Worm (Caenorhabditis elegans): ENCODE measurements around the gene F53E4.1.
A peak's percentile ranks its signal among the peaks of the same experiment; 100 is the strongest.

F53E4.1 gene

DNA sequence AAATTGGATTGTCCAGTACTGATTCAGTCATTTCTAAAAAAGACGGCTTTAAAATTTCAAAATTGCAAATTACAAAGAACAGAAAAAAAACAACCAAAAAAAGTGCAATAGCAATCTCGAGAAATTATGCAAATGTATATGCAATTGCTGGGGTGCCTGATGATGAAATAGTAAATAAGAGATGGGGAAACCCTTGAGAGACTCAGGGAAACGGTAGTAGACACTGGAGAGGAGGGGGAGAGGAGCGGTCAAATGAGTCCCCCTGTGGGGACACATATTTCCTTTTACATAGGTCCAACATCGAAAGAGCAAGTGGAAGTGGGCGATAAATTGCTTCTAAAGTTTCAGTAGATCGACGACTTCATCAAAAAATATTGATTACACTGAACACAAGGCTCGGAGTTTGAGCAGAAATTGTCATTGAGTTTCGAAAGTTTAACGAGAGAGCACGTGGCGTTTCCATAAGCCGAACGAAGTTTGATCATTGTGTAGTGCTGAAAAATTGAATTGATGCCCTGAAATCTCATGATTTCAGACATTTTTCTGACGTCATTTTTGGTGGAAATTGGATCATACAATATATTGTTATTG lies 57.7 kb downstream of the F53E4.1 start, which contains the start of the genes fbxa-153 and str-12:
fbxa-153 (minus strand) TSS at position 35 of the 591 bp plus-strand sequence.
str-12 (plus strand) TSS at position 541 of the 591 bp plus-strand sequence.
- TF ChIP-seq zag-1 (tag; optimal IDR thresholded peaks at IDR 0.05), result no peak
- TF ChIP-seq dpl-1 (GFP tag; optimal IDR thresholded peaks at IDR 0.05), result peak in 1 of 3 experiments; percentile 21
- no peak for TF ChIP-seq nhr-84 (tag; optimal IDR thresholded peaks at IDR 0.05)
- peak in 1 of 2 experiments; percentile 11 for TF ChIP-seq lin-35 (GFP tag; optimal IDR thresholded peaks at IDR 0.05)
- TF ChIP-seq nhr-90 (tag; optimal IDR thresholded peaks at IDR 0.05; ENCODE audit: poor library complexity), result no peak
- TF ChIP-seq ceh-63 (GFP tag; optimal IDR thresholded peaks at IDR 0.05), result no peak
- TF ChIP-seq swsn-7 (tag; optimal IDR thresholded peaks at IDR 0.05), result peak; percentile 8
- peak; percentile 28 for TF ChIP-seq isw-1 (GFP tag; IDR thresholded peaks at IDR 0.05)
- peak; percentile 35 for TF ChIP-seq mep-1 (tag; optimal IDR thresholded peaks at IDR 0.05)
- TF ChIP-seq sptf-1 (tag; optimal IDR thresholded peaks at IDR 0.05), result no peak
- peak in 1 of 2 experiments; percentile 1 for TF ChIP-seq efl-1 (optimal IDR thresholded peaks at IDR 0.05)
- TF ChIP-seq efl-1 (GFP tag; optimal IDR thresholded peaks at IDR 0.05 in 1 of 2), result peak in 1 of 2 experiments; percentile 32
- peak in 1 of 3 experiments; percentile 28 for TF ChIP-seq ceh-82 (tag; optimal IDR thresholded peaks at IDR 0.05)
- TF ChIP-seq fkh-8 (tag; optimal IDR thresholded peaks at IDR 0.05), result peak; percentile 36
- TF ChIP-seq vab-15 (tag; optimal IDR thresholded peaks at IDR 0.05), result no peak

ce11 chrV:15605045-15605444 lies 63.1 kb downstream of the F53E4.1 start, which contains the start of gene fbxa-154:
fbxa-154 (minus strand) TSS chrV:15605145.
- TF ChIP-seq snpc-4 (tag; optimal IDR thresholded peaks at IDR 0.05) (no peak), hlh-4 (tag; optimal IDR thresholded peaks at IDR 0.05) (no peak), efl-3 (GFP tag; optimal IDR thresholded peaks at IDR 0.05) (no peak), pag-3 (tag; optimal IDR thresholded peaks at IDR 0.05; ENCODE audit: borderline replicate concordance, insufficient read depth) (no peak), swsn-7 (tag; optimal IDR thresholded peaks at IDR 0.05) (no peak), pqm-1 (tag; optimal IDR thresholded peaks at IDR 0.05) (no peak), nhr-84 (tag; optimal IDR thresholded peaks at IDR 0.05) (no peak), nhr-11 (tag; optimal IDR thresholded peaks at IDR 0.05) (no peak), alr-1 (tag; optimal IDR thresholded peaks at IDR 0.05; ENCODE audit: borderline replicate concordance) (no peak), nhr-77 (tag; optimal IDR thresholded peaks at IDR 0.05) (no peak), fkh-10 (GFP tag; optimal IDR thresholded peaks at IDR 0.05) (no peak), grh-1 (GFP tag; IDR thresholded peaks at IDR 0.05) (no peak), lin-13 (GFP tag; optimal IDR thresholded peaks at IDR 0.05) (no peak), blmp-1 (tag; optimal IDR thresholded peaks at IDR 0.05) (no peak), tlp-1 (tag; optimal IDR thresholded peaks at IDR 0.05) (no peak), pax-3 (tag; optimal IDR thresholded peaks at IDR 0.05) (no peak), aha-1 (tag; optimal IDR thresholded peaks at IDR 0.05) (no peak), F16B12.6 (tag; optimal IDR thresholded peaks at IDR 0.05) (no peak), lin-14 (GFP tag; optimal IDR thresholded peaks at IDR 0.05) (no peak)

All from whole organism, L1 larva.